Worm (Caenorhabditis elegans) whole organism, L4 larva: ENCODE data around the gene F58G1.2.

Experiments
- nhr-237 ChIP-seq: sonication (generic microtip); optimal IDR thresholded peaks from 2 replicates; lab custom pipeline; 2017; ENCODE audit warnings: missing biosample characterization, missing genetic modification characterization
- rbr-2 ChIP-seq: sonication (generic microtip); optimal IDR thresholded peaks from 2 replicates; lab custom pipeline; 2016; ENCODE audit warnings: missing genotype, missing genetic modification characterization, missing compliant biosample characterization

DNA sequence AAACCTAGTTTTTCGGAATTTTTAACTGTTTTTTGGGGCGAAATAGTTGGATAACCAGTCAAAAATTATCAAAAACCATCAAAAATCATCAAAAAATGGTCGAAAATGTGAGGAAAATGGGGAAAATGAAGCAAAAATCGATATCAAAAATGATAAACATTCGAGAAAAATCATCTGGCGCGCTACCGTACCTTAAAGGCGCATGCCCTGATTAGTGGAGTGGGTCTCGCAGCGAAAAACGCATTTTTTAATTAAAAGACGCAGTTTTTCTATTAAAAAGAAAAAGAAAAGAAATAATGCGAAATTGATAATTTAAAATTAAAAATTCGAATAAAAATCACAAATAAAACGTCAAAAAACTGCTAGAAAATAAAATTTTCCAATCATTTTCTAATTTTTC lies 38.4 kb downstream of the F58G1.2 start, which contains the start of gene F35C5.1:
- TF ChIP-seq nhr-237 (tag; lab: Kevin White, UChicago) (no peak), rbr-2 (tag; lab: Kevin White, UChicago) (no peak)
